Fruit fly (Drosophila melanogaster) whole organism, prepupa: ENCODE measurements around the gene smp-30.

Experiments
- CG10631 ChIP-seq: fragments of 200-800 bp; sonication (Bioruptor generic); optimal IDR thresholded peaks from 2 replicates; lab custom pipeline; 2016; ENCODE audit warnings: missing biosample characterization, missing genetic modification characterization
- CG11294 ChIP-seq: fragments of 200-800 bp; sonication (Bioruptor generic); IDR thresholded peaks from 2 replicates; pipeline ENCODE4 v1.3.6; 2022; ENCODE audit warnings: missing biosample characterization, missing genetic modification characterization
- CG11762 ChIP-seq: fragments of 200-800 bp; sonication (Bioruptor generic); optimal IDR thresholded peaks from 3 replicates; lab custom pipeline; 2016; ENCODE audit warnings: missing biosample characterization, missing genetic modification characterization; ENCODE audit not compliant: insufficient read depth
- CG15336 ChIP-seq: fragments of 200-800 bp; sonication (Bioruptor generic); IDR thresholded peaks from 2 replicates; pipeline ENCODE4 v1.3.6; 2022; ENCODE audit warnings: missing biosample characterization, missing genetic modification characterization
- CG1621 ChIP-seq: fragments of 200-800 bp; sonication (Bioruptor generic); optimal IDR thresholded peaks from 3 replicates; lab custom pipeline; 2018; ENCODE audit warnings: missing biosample characterization, mild to moderate bottlenecking, missing genetic modification characterization
- CG16779 ChIP-seq: fragments of 200-800 bp; sonication (Bioruptor generic); optimal IDR thresholded peaks from 3 replicates; lab custom pipeline; 2017; ENCODE audit warnings: missing biosample characterization, mild to moderate bottlenecking, missing genetic modification characterization
- CG3032 ChIP-seq: fragments of 200-800 bp; optimal IDR thresholded peaks from 2 replicates; lab custom pipeline; 2019; ENCODE audit warnings: missing biosample characterization, mild to moderate bottlenecking, missing genetic modification characterization, moderate library complexity
- CG32006 ChIP-seq: fragments of 200-800 bp; sonication (Bioruptor generic); optimal IDR thresholded peaks from 3 replicates; lab custom pipeline; 2017; ENCODE audit warnings: missing biosample characterization, mild to moderate bottlenecking, missing genetic modification characterization
- CG34406 ChIP-seq: fragments of 200-800 bp; sonication (Bioruptor generic); optimal IDR thresholded peaks from 3 replicates; lab custom pipeline; 2016; ENCODE audit warnings: missing biosample characterization, missing genetic modification characterization
- CG3919 ChIP-seq: fragments of 200-800 bp; sonication (Bioruptor generic); optimal IDR thresholded peaks from 3 replicates; lab custom pipeline; 2016; ENCODE audit warnings: missing biosample characterization, missing genetic modification characterization
- CG4318 ChIP-seq: fragments of 200-800 bp; sonication (Bioruptor generic); optimal IDR thresholded peaks from 3 replicates; lab custom pipeline; 2017; ENCODE audit warnings: missing biosample characterization, mild to moderate bottlenecking, missing genetic modification characterization
- CG6792 ChIP-seq: fragments of 200-800 bp; sonication (Bioruptor generic); optimal IDR thresholded peaks from 3 replicates; lab custom pipeline; 2016; ENCODE audit warnings: missing biosample characterization, missing genetic modification characterization
- CG6808 ChIP-seq: fragments of 200-800 bp; sonication (Bioruptor generic); optimal IDR thresholded peaks from 3 replicates; lab custom pipeline; 2017; ENCODE audit warnings: missing biosample characterization, missing genetic modification characterization, mild to moderate bottlenecking, moderate library complexity, missing genetic modification reagents
- CG8119 ChIP-seq: fragments of 200-800 bp; sonication (Bioruptor generic); IDR thresholded peaks from 3 replicates; pipeline ENCODE4 v1.3.6; 2022; ENCODE audit warnings: missing biosample characterization, missing genetic modification characterization
- CG8632 ChIP-seq: fragments of 200-800 bp; sonication (Bioruptor generic); optimal IDR thresholded peaks from 3 replicates; lab custom pipeline; 2016; ENCODE audit warnings: missing biosample characterization, missing genetic modification characterization
- CG9139 ChIP-seq: fragments of 200-800 bp; sonication (Bioruptor generic); optimal IDR thresholded peaks from 3 replicates; lab custom pipeline; 2017; ENCODE audit warnings: missing biosample characterization, mild to moderate bottlenecking, missing genetic modification characterization
- Eip75B ChIP-seq: fragments of 200-800 bp; sonication (Bioruptor generic); optimal IDR thresholded peaks from 3 replicates; lab custom pipeline; 2016; ENCODE audit warnings: missing biosample characterization, missing genetic modification characterization
- Eip78C ChIP-seq: fragments of 200-800 bp; sonication (Bioruptor generic); peaks from one replicate; lab custom pipeline; 2016; ENCODE audit warnings: missing biosample characterization, missing genetic modification characterization
- Eip93F ChIP-seq: fragments of 200-800 bp; sonication (Bioruptor generic); optimal IDR thresholded peaks from 2 replicates; lab custom pipeline; 2016; ENCODE audit warnings: missing biosample characterization, mild to moderate bottlenecking, missing genetic modification characterization
- Ets21C ChIP-seq: fragments of 200-800 bp; sonication (Bioruptor generic); optimal IDR thresholded peaks from 3 replicates; lab custom pipeline; 2016; ENCODE audit warnings: missing biosample characterization, missing genetic modification characterization
- Ets96B ChIP-seq: fragments of 200-800 bp; optimal IDR thresholded peaks from 2 replicates; lab custom pipeline; 2019; ENCODE audit warnings: missing biosample characterization, mild to moderate bottlenecking, missing genetic modification characterization, moderate library complexity
- Hr38 ChIP-seq: sonication (Bioruptor generic); optimal IDR thresholded peaks from 2 replicates; lab custom pipeline; 2016; ENCODE audit warnings: missing biosample characterization, missing genetic modification characterization
- Hr4 ChIP-seq: fragments of 200-800 bp; sonication (Bioruptor generic); optimal IDR thresholded peaks from 3 replicates; lab custom pipeline; 2016; ENCODE audit warnings: missing biosample characterization, missing genetic modification characterization
- Met ChIP-seq: fragments of 200-800 bp; sonication (Bioruptor generic); optimal IDR thresholded peaks from 3 replicates; lab custom pipeline; 2016; ENCODE audit warnings: missing biosample characterization, missing genetic modification characterization
- Smox ChIP-seq: fragments of 200-800 bp; sonication (Bioruptor generic); optimal IDR thresholded peaks from 3 replicates; lab custom pipeline; 2016; ENCODE audit warnings: missing biosample characterization, missing genetic modification characterization
- Sox102F ChIP-seq: fragments of 200-800 bp; sonication (Bioruptor generic); optimal IDR thresholded peaks from 2 replicates; lab custom pipeline; 2016; ENCODE audit warnings: missing biosample characterization, mild to moderate bottlenecking, missing genetic modification characterization
- Sox14 ChIP-seq: fragments of 200-800 bp; sonication (Bioruptor generic); optimal IDR thresholded peaks from 3 replicates; lab custom pipeline; 2016; ENCODE audit warnings: missing biosample characterization, missing genetic modification characterization
- Sox15 ChIP-seq: fragments of 200-800 bp; sonication (Bioruptor generic); optimal IDR thresholded peaks from 3 replicates; lab custom pipeline; 2016; ENCODE audit warnings: missing biosample characterization, missing genetic modification characterization
- achi ChIP-seq: fragments of 200-800 bp; sonication (Bioruptor generic); optimal IDR thresholded peaks from 3 replicates; lab custom pipeline; 2016; ENCODE audit warnings: missing biosample characterization, missing genetic modification characterization
- cyc ChIP-seq: fragments of 200-800 bp; sonication (Bioruptor generic); optimal IDR thresholded peaks from 3 replicates; lab custom pipeline; 2016; ENCODE audit warnings: missing biosample characterization, missing genetic modification characterization
- dac ChIP-seq: fragments of 200-800 bp; sonication (Bioruptor generic); optimal IDR thresholded peaks from 2 replicates; lab custom pipeline; 2017; ENCODE audit warnings: missing biosample characterization, mild to moderate bottlenecking, missing genetic modification characterization
- dsx ChIP-seq: fragments of 200-800 bp; optimal IDR thresholded peaks from 3 replicates; lab custom pipeline; 2019; ENCODE audit warnings: missing biosample characterization, mild to moderate bottlenecking, missing genetic modification characterization, moderate library complexity; ENCODE audit not compliant: poor library complexity, severe bottlenecking
- eg ChIP-seq: fragments of 200-800 bp; sonication (Bioruptor generic); IDR thresholded peaks from 3 replicates; pipeline ENCODE4 v1.3.6; 2022; ENCODE audit warnings: missing biosample characterization, missing genetic modification characterization
- esn ChIP-seq: fragments of 200-800 bp; sonication (Bioruptor generic); optimal IDR thresholded peaks from 2 replicates; lab custom pipeline; 2016; ENCODE audit warnings: missing biosample characterization, mild to moderate bottlenecking, missing genetic modification characterization, moderate library complexity
- fd59A ChIP-seq: fragments of 200-800 bp; sonication (Bioruptor generic); optimal IDR thresholded peaks from 2 replicates; lab custom pipeline; 2017; ENCODE audit warnings: missing biosample characterization, mild to moderate bottlenecking, missing genetic modification characterization, missing genetic modification reagents
- fd85E ChIP-seq: fragments of 200-800 bp; sonication (Bioruptor generic); optimal IDR thresholded peaks from 3 replicates; lab custom pipeline; 2016; ENCODE audit warnings: missing biosample characterization, missing genetic modification characterization
- fkh ChIP-seq: fragments of 200-800 bp; sonication (Bioruptor generic); optimal IDR thresholded peaks from 3 replicates; lab custom pipeline; 2017; ENCODE audit warnings: missing biosample characterization, mild to moderate bottlenecking, missing genetic modification characterization, moderate library complexity
- lz ChIP-seq: fragments of 200-800 bp; sonication (Bioruptor generic); optimal IDR thresholded peaks from 3 replicates; lab custom pipeline; 2016; ENCODE audit warnings: missing biosample characterization, missing genetic modification characterization
- pdm3 ChIP-seq: fragments of 200-800 bp; sonication (Bioruptor generic); optimal IDR thresholded peaks from 3 replicates; lab custom pipeline; 2016; ENCODE audit warnings: missing biosample characterization, missing genetic modification characterization
- spab ChIP-seq: fragments of 200-800 bp; sonication (Bioruptor generic); optimal IDR thresholded peaks from 2 replicates; lab custom pipeline; 2017; ENCODE audit warnings: missing biosample characterization, mild to moderate bottlenecking, missing genetic modification characterization, missing genetic modification reagents
- ss ChIP-seq, 2 experiments: fragments of 200-800 bp; sonication (Bioruptor generic); optimal IDR thresholded peaks; 2 replicates in 1 of 2; 3 replicates in 1 of 2; lab custom pipeline; 2017 to 2018; ENCODE audit warnings: mild to moderate bottlenecking in 2 of 2, missing biosample characterization in 2 of 2, missing genetic modification characterization in 2 of 2, moderate library complexity in 1 of 2
- svp ChIP-seq: fragments of 200-800 bp; sonication (Bioruptor generic); peaks from one replicate; lab custom pipeline; 2016; ENCODE audit warnings: missing biosample characterization, missing genetic modification characterization
- topi ChIP-seq: fragments of 200-800 bp; sonication (Bioruptor generic); optimal IDR thresholded peaks from 3 replicates; lab custom pipeline; 2016; ENCODE audit warnings: missing biosample characterization, missing genetic modification characterization
- vri ChIP-seq: fragments of 200-800 bp; sonication (Bioruptor generic); optimal IDR thresholded peaks from 3 replicates; lab custom pipeline; 2016; ENCODE audit warnings: missing biosample characterization, mild to moderate bottlenecking, missing genetic modification characterization

smp-30 gene

dm6 chr3R:14785335-14785734 lies 34.3 kb upstream of the smp-30 start (continued):
- no peak for TF ChIP-seq CG6792 (GFP tag; lab: Kevin White, UChicago)
- no peak for TF ChIP-seq Sox102F (GFP tag; lab: Kevin White, UChicago)
- peak; percentile 70 for TF ChIP-seq CG32006 (GFP tag; lab: Kevin White, UChicago)
- no peak for TF ChIP-seq pdm3 (GFP tag; lab: Kevin White, UChicago)
- no peak for TF ChIP-seq dac (GFP tag; lab: Kevin White, UChicago)
- TF ChIP-seq fkh (GFP tag; lab: Kevin White, UChicago), result no peak
- TF ChIP-seq Smox (GFP tag; lab: Kevin White, UChicago), result no peak
- no peak for TF ChIP-seq Met (GFP tag; lab: Kevin White, UChicago)
- TF ChIP-seq fd59A (GFP tag; lab: Kevin White, UChicago), result no peak
- TF ChIP-seq Sox15, result no peak
- TF ChIP-seq svp (GFP tag; lab: Kevin White, UChicago), result no peak
- no peak for TF ChIP-seq lz
- TF ChIP-seq CG15336 (GFP tag; lab: Robert Waterston, UW), result peak; percentile 35
- peak; percentile 31 for TF ChIP-seq CG4318
- TF ChIP-seq dsx (GFP tag; lab: Kevin White, UChicago), result no peak
- TF ChIP-seq CG8119 (GFP tag; lab: Robert Waterston, UW), result peak; percentile 54; the same call in 2 of the 3 replicates
- TF ChIP-seq CG11294 (GFP tag; lab: Robert Waterston, UW), result no peak
- no peak for TF ChIP-seq Ets21C
- peak; percentile 12 for TF ChIP-seq achi
- no peak for TF ChIP-seq CG9139 (GFP tag; lab: Kevin White, UChicago)
- peak; percentile 51 for TF ChIP-seq Hr4
- TF ChIP-seq vri (GFP tag; lab: Kevin White, UChicago), result no peak
- no peak for TF ChIP-seq Ets96B (tag; lab: Kevin White, UChicago)
- no peak for TF ChIP-seq eg
- TF ChIP-seq CG6808 (GFP tag; lab: Kevin White, UChicago), result no peak
- TF ChIP-seq CG1621, result no peak
- TF ChIP-seq ss (GFP tag; optimal IDR thresholded peaks at IDR 0.05; lab: Kevin White, UChicago), result no peak
- TF ChIP-seq CG3032 (tag; lab: Kevin White, UChicago), result no peak
- TF ChIP-seq, all 60 proteins: peak for 8

DNA sequence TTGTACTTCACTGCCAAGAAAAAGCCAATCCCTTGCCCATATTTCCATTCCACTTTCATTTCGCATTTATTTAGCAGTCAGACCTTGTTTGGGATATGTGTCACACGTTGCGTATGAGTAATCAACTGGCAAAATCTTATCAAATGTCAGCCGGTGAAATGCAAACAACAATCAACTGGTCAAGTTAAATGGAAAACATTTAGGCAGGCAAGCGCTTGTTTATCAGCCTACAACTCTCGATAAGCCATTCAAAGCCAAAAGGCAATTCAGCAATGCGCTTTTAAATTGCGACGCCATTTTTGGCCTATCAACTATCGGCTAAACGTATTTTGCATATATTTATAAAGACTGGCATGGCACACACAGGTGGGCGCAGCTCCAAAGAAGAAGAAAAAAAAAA lies 29.7 kb upstream of the smp-30 start:
- TF ChIP-seq CG16779 (tag; lab: Kevin White, UChicago) (no peak), spab (no peak), CG10631 (GFP tag; lab: Kevin White, UChicago) (no peak), Sox15 (no peak), CG8119 (GFP tag; lab: Robert Waterston, UW) (0 out of 3 replicates have a peak, but pooled peaks have one; percentile 5), fd59A (GFP tag; lab: Kevin White, UChicago) (no peak), fkh (GFP tag; lab: Kevin White, UChicago) (no peak), Ets96B (tag; lab: Kevin White, UChicago) (no peak), CG34406 (no peak), Eip93F (GFP tag; lab: Kevin White, UChicago) (peak; percentile 56), vri (GFP tag; lab: Kevin White, UChicago) (peak; percentile 40), CG3032 (tag; lab: Kevin White, UChicago) (no peak), Eip78C (GFP tag; lab: Kevin White, UChicago) (peak; percentile 52)

DNA sequence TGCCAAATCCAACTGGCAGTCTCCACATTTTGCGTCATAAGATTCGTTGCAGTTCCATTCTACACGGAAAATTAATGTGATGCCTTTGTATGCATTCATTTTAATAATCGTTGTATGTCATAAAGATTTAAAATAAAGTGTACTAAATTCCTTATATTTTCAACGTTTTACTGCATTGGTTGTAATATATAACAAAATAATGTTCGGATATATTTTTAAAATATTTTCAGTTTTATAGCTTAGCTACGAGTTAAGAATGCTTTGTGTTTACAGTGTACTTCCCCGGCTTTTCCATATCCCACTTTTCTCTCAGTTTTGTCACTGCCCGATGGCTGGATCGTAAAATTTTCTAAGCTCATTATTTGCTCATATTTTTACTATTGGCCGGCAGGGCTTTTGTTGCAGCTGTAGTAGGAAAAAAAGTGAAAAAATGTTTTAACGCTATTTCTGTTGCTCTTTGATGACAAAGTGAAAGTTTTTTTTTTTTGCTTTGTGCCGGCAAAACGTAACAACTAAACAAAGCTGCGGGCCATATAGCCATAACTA lies 28.8 kb upstream of the smp-30 start:
- TF ChIP-seq dsx (GFP tag; lab: Kevin White, UChicago), result no peak
- TF ChIP-seq lz, result peak; percentile 7
- TF ChIP-seq CG1621, result no peak
- no peak for TF ChIP-seq CG8632 (GFP tag; lab: Kevin White, UChicago)
- TF ChIP-seq CG11762 (GFP tag; lab: Kevin White, UChicago), result no peak
- no peak for TF ChIP-seq spab
- TF ChIP-seq fd85E (GFP tag; lab: Kevin White, UChicago), result no peak
- TF ChIP-seq Sox14, result no peak
- TF ChIP-seq CG6792 (GFP tag; lab: Kevin White, UChicago), result no peak
- TF ChIP-seq Met (GFP tag; lab: Kevin White, UChicago), result no peak
- no peak for TF ChIP-seq Sox15
- no peak for TF ChIP-seq fkh (GFP tag; lab: Kevin White, UChicago)
- no peak for TF ChIP-seq Ets96B (tag; lab: Kevin White, UChicago)
- TF ChIP-seq CG32006 (GFP tag; lab: Kevin White, UChicago), result peak; percentile 43
- peak; percentile 15 for TF ChIP-seq esn (GFP tag; lab: Kevin White, UChicago)
- TF ChIP-seq cyc (GFP tag; lab: Kevin White, UChicago), result no peak
- no peak for TF ChIP-seq Ets21C
- TF ChIP-seq CG3032 (tag; lab: Kevin White, UChicago), result no peak
- TF ChIP-seq CG9139 (GFP tag; lab: Kevin White, UChicago), result no peak
- no peak for TF ChIP-seq eg
- no peak for TF ChIP-seq CG10631 (GFP tag; lab: Kevin White, UChicago)
- peak; percentile 1 for TF ChIP-seq pdm3 (GFP tag; lab: Kevin White, UChicago)
- no peak for TF ChIP-seq topi
- TF ChIP-seq Eip78C (GFP tag; lab: Kevin White, UChicago), result peak; percentile 22
- no peak for TF ChIP-seq Hr38 (GFP tag; lab: Kevin White, UChicago)
- no peak for TF ChIP-seq Eip75B
- TF ChIP-seq vri (GFP tag; lab: Kevin White, UChicago), result no peak
- TF ChIP-seq CG3919 (GFP tag; lab: Kevin White, UChicago), result no peak
- peak; percentile 9 for TF ChIP-seq CG4318
